Worm (Caenorhabditis elegans) whole organism, L2 larva: ENCODE data around the gene grl-25.

Source experiments
- C34F6.9 ChIP-seq: fragments of 150-350 bp; optimal IDR thresholded peaks from 2 replicates; lab custom pipeline; 2014; ENCODE audit warnings: missing biosample characterization, missing genetic modification characterization
- F13H6.1 ChIP-seq: sonication (generic microtip); optimal IDR thresholded peaks from 2 replicates; lab custom pipeline; 2016; ENCODE audit warnings: missing genetic modification characterization, missing compliant biosample characterization
- R02D3.7 ChIP-seq: fragments of 150-350 bp; optimal IDR thresholded peaks from 2 replicates; lab custom pipeline; 2014; ENCODE audit warnings: missing biosample characterization, missing genetic modification characterization
- Y55F3AM.14 ChIP-seq: fragments of 200-800 bp; sonication (Bioruptor generic); optimal IDR thresholded peaks from 2 replicates; lab custom pipeline; 2018; ENCODE audit warnings: mild to moderate bottlenecking, missing genetic modification characterization, missing compliant biosample characterization
- ZK546.5 ChIP-seq: sonication (generic microtip); optimal IDR thresholded peaks from 2 replicates; lab custom pipeline; 2017; ENCODE audit warnings: missing biosample characterization, missing genetic modification characterization
- aly-2 ChIP-seq: fragments of 150-350 bp; optimal IDR thresholded peaks from 2 replicates; lab custom pipeline; 2014; ENCODE audit warnings: missing biosample characterization, missing genetic modification characterization
- ama-1 ChIP-seq: fragments of 150-350 bp; optimal IDR thresholded peaks from 2 replicates; lab custom pipeline; 2018; ENCODE audit warnings: inconsistent platforms
- blmp-1 ChIP-seq: sonication (generic microtip); optimal IDR thresholded peaks from 2 replicates; lab custom pipeline; 2017; ENCODE audit warnings: missing genetic modification characterization, mild to moderate bottlenecking, missing compliant biosample characterization, antibody characterized with exemption, moderate library complexity; ENCODE audit not compliant: insufficient read depth
- ceh-16 ChIP-seq: fragments of 150-350 bp; optimal IDR thresholded peaks from 2 replicates; lab custom pipeline; 2014; ENCODE audit warnings: missing biosample characterization, missing genetic modification characterization
- ceh-82 ChIP-seq: fragments of 150-350 bp; optimal IDR thresholded peaks from 2 replicates; lab custom pipeline; 2014; ENCODE audit warnings: missing biosample characterization, missing genetic modification characterization
- dmd-4 ChIP-seq: sonication (generic microtip); optimal IDR thresholded peaks from 2 replicates; lab custom pipeline; 2017; ENCODE audit warnings: missing biosample characterization, missing genetic modification characterization
- elt-3 ChIP-seq: sonication (generic microtip); optimal IDR thresholded peaks from 2 replicates; lab custom pipeline; 2017; ENCODE audit warnings: missing biosample characterization, missing genetic modification characterization
- fos-1 ChIP-seq: fragments of 150-350 bp; optimal IDR thresholded peaks from 2 replicates; lab custom pipeline; 2014; ENCODE audit warnings: missing biosample characterization, missing genetic modification characterization
- lin-11 ChIP-seq: fragments of 150-350 bp; sonication (generic microtip); optimal IDR thresholded peaks from 2 replicates; lab custom pipeline; 2014; ENCODE audit warnings: missing biosample characterization, missing genetic modification characterization, inconsistent platforms, mixed read lengths
- lin-13 ChIP-seq: fragments of 150-350 bp; optimal IDR thresholded peaks from 2 replicates; lab custom pipeline; 2014; ENCODE audit warnings: missing biosample characterization, missing genetic modification reagents, missing genetic modification characterization
- lin-39 ChIP-seq: fragments of 150-350 bp; optimal IDR thresholded peaks from 2 replicates; lab custom pipeline; 2014; ENCODE audit warnings: missing biosample characterization, missing genetic modification reagents, missing genetic modification characterization
- lsy-2 ChIP-seq, 2 experiments: fragments of 150-350 bp in 1 of 2; sonication (generic microtip) in 1 of 2; optimal IDR thresholded peaks; 2 replicates each; lab custom pipeline; 2014 to 2017; ENCODE audit warnings: missing biosample characterization in 2 of 2, missing genetic modification characterization in 2 of 2
- mab-5 ChIP-seq: fragments of 150-350 bp; optimal IDR thresholded peaks from 2 replicates; lab custom pipeline; 2014; ENCODE audit warnings: missing biosample characterization, missing genetic modification characterization
- mbf-1 ChIP-seq: sonication (generic microtip); optimal IDR thresholded peaks from 2 replicates; lab custom pipeline; 2017; ENCODE audit warnings: missing biosample characterization, missing genetic modification characterization
- mdl-1 ChIP-seq, 2 experiments: fragments of 150-350 bp in 1 of 2; sonication (generic microtip) in 1 of 2; optimal IDR thresholded peaks; 2 replicates each; lab custom pipeline; 2017; ENCODE audit warnings: missing biosample characterization in 2 of 2, missing genetic modification characterization in 2 of 2
- nhr-10 ChIP-seq: sonication (generic microtip); optimal IDR thresholded peaks from 2 replicates; lab custom pipeline; 2017; ENCODE audit warnings: missing biosample characterization, missing genetic modification characterization
- nhr-11 ChIP-seq: fragments of 150-350 bp; optimal IDR thresholded peaks from 2 replicates; lab custom pipeline; 2014; ENCODE audit warnings: missing biosample characterization, missing genetic modification characterization
- nhr-12 ChIP-seq: fragments of 150-350 bp; optimal IDR thresholded peaks from 2 replicates; lab custom pipeline; 2014; ENCODE audit warnings: missing biosample characterization, missing genetic modification characterization
- nhr-129 ChIP-seq: fragments of 150-350 bp; optimal IDR thresholded peaks from 2 replicates; lab custom pipeline; 2014; ENCODE audit warnings: missing biosample characterization, missing genetic modification characterization
- nhr-21 ChIP-seq: fragments of 150-350 bp; optimal IDR thresholded peaks from 2 replicates; lab custom pipeline; 2014; ENCODE audit warnings: missing biosample characterization, missing genetic modification characterization
- nhr-23 ChIP-seq: fragments of 150-350 bp; optimal IDR thresholded peaks from 2 replicates; lab custom pipeline; 2014; ENCODE audit warnings: missing biosample characterization, missing genetic modification reagents, missing genetic modification characterization
- nhr-25 ChIP-seq: fragments of 150-350 bp; sonication (generic microtip); optimal IDR thresholded peaks from 3 replicates; lab custom pipeline; 2014; ENCODE audit warnings: missing biosample characterization, missing genetic modification characterization
- nhr-6 ChIP-seq: fragments of 150-350 bp; optimal IDR thresholded peaks from 2 replicates; lab custom pipeline; 2014; ENCODE audit warnings: missing biosample characterization, missing genetic modification characterization
- nhr-77 ChIP-seq: fragments of 150-350 bp; optimal IDR thresholded peaks from 2 replicates; lab custom pipeline; 2014; ENCODE audit warnings: missing biosample characterization, missing genetic modification characterization
- peb-1 ChIP-seq: fragments of 150-350 bp; optimal IDR thresholded peaks from 2 replicates; lab custom pipeline; 2014; ENCODE audit warnings: missing biosample characterization, missing genetic modification characterization
- sem-4 ChIP-seq: fragments of 150-350 bp; optimal IDR thresholded peaks from 2 replicates; lab custom pipeline; 2014; ENCODE audit warnings: missing biosample characterization, missing genetic modification reagents, missing genetic modification characterization
- skn-1 ChIP-seq: sonication (generic microtip); optimal IDR thresholded peaks from 2 replicates; lab custom pipeline; 2017; ENCODE audit warnings: missing biosample characterization, missing genetic modification characterization
- sma-3 ChIP-seq: sonication (generic microtip); optimal IDR thresholded peaks from 2 replicates; lab custom pipeline; 2016; ENCODE audit warnings: missing genetic modification reagents, missing genetic modification characterization, missing compliant biosample characterization
- sma-9 ChIP-seq, 2 experiments: fragments of 150-350 bp in 1 of 2; sonication (generic microtip) in 1 of 2; optimal IDR thresholded peaks; 2 replicates each; lab custom pipeline; 2014 to 2016; ENCODE audit warnings: missing genetic modification characterization in 2 of 2, mild to moderate bottlenecking in 1 of 2, missing biosample characterization in 1 of 2, missing compliant biosample characterization in 1 of 2, missing genetic modification reagents in 1 of 2, moderate library complexity in 1 of 2
- unc-39 ChIP-seq: fragments of 150-350 bp; optimal IDR thresholded peaks from 2 replicates; lab custom pipeline; 2014; ENCODE audit warnings: missing biosample characterization, missing genetic modification characterization
- unc-55 ChIP-seq: fragments of 150-350 bp; sonication (generic microtip); optimal IDR thresholded peaks from 3 replicates; lab custom pipeline; 2014; ENCODE audit warnings: missing biosample characterization, missing genetic modification reagents, missing genetic modification characterization
- unc-62 ChIP-seq: fragments of 150-350 bp; optimal IDR thresholded peaks from 2 replicates; lab custom pipeline; 2014; ENCODE audit warnings: missing biosample characterization, missing genetic modification reagents, missing genetic modification characterization
- zag-1 ChIP-seq: fragments of 150-350 bp; optimal IDR thresholded peaks from 2 replicates; lab custom pipeline; 2014; ENCODE audit warnings: missing biosample characterization, missing genetic modification characterization
- ztf-1 ChIP-seq: fragments of 200-800 bp; sonication (Bioruptor generic); conservative IDR thresholded peaks from 2 replicates; pipeline ENCODE4 v1.3.6; 2022; ENCODE audit warnings: missing genetic modification characterization, missing compliant biosample characterization
- ztf-4 ChIP-seq: fragments of 150-350 bp; optimal IDR thresholded peaks from 2 replicates; lab custom pipeline; 2014; ENCODE audit warnings: missing biosample characterization, missing genetic modification characterization

The grl-25 gene

DNA sequence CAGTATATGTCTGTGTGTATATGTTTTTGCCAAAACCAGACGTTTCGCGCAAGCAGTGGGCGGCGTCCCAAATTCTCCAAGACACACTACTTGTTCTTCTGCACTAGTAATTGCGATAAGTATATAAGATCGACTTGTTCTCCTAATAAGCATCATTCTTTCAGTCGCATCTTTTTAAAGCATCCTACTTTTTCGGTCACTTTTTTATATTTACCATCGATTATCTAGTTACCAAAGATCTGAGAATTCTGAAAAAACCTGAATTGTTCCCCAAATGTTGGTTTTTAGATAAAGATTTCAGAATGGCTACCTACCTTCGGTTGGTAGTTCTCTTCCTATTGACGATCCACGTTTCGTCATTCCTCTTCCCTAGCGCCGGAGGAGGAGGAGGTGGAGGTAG, at the start of gene grl-25:
grl-25 (plus strand) TSS at position 301 of the 400 bp plus-strand sequence.
- TF ChIP-seq F13H6.1 (tag; lab: Kevin White, UChicago), result no peak
- TF ChIP-seq R02D3.7, result no peak
- no peak for TF ChIP-seq nhr-12 (tag; lab: Kevin White, UChicago)
- no peak for TF ChIP-seq lin-11 (tag; lab: Kevin White, UChicago)
- TF ChIP-seq nhr-10 (tag; lab: Kevin White, UChicago), result no peak
- TF ChIP-seq blmp-1 (tag; lab: Kevin White, UChicago), result no peak
- TF ChIP-seq elt-3, result no peak
- no peak for TF ChIP-seq C34F6.9 (tag; lab: Kevin White, UChicago)
- no peak for TF ChIP-seq mab-5 (tag; lab: Kevin White, UChicago)
- TF ChIP-seq unc-62, result no peak
- TF ChIP-seq ceh-82 (tag; lab: Kevin White, UChicago), result no peak
- TF ChIP-seq, all 48 proteins: peak for 0

- TF ChIP-seq ZK546.5 (tag; lab: Kevin White, UChicago) (no peak), ztf-1 (no peak), dmd-4 (no peak), elt-3 (no peak), mab-5 (tag; lab: Kevin White, UChicago) (no peak), ceh-16 (tag; lab: Kevin White, UChicago) (no peak), nhr-77 (tag; lab: Kevin White, UChicago) (no peak), mbf-1 (no peak), zag-1 (tag; lab: Kevin White, UChicago) (no peak)
- TF ChIP-seq, all 48 proteins: peak for 0
Observed at ce11 chrIII:8913469-8913868, 48.6 kb upstream of the grl-25 start, which contains the start of gene trxr-2. TSS of gene trxr-2 (plus strand) at chrIII:8913769.

DNA sequence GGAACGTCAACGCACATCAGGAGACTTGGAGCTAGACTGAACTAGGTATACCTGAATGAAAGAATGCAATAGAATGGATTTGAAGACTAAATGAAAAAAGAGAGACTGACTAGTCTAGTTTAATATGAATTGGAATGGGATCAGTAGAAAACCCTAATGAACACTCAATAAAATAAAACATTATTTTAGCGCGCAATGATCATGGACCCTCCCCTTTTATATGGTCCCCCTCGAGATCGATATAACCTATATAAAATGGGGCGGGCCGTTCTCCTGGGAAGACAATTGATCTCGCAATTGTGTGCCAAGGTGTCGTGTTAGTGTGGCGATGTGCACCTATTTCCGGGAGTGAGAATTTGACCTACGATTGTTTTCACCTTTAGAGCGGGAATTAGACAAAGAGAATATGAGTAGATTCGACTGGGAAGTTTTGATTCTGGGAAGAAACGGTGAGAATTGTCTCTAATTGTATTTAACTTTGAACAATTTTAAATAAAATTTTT, 44.2 kb upstream of the grl-25 start, which contains the start of gene cdc-25.3:
cdc-25.3 (minus strand) TSS at position 51 of the 503 bp plus-strand sequence.
- TF ChIP-seq fos-1 (tag; lab: Kevin White, UChicago) (no peak), R02D3.7 (no peak), ama-1 (lab: Kevin White, UChicago) (no peak), lsy-2 (tag; optimal IDR thresholded peaks at IDR 0.05; lab: Kevin White, UChicago) (no peak), nhr-12 (tag; lab: Kevin White, UChicago) (no peak), nhr-10 (tag; lab: Kevin White, UChicago) (no peak), mdl-1 (tag; optimal IDR thresholded peaks at IDR 0.05; lab: Kevin White, UChicago) (no peak), blmp-1 (tag; lab: Kevin White, UChicago) (no peak), nhr-11 (tag; lab: Kevin White, UChicago) (no peak), peb-1 (tag; lab: Kevin White, UChicago) (no peak), nhr-23 (tag; lab: Kevin White, UChicago) (no peak)

- TF ChIP-seq sem-4 (tag; lab: Kevin White, UChicago), result no peak
- TF ChIP-seq mab-5 (tag; lab: Kevin White, UChicago), result no peak
- no peak for TF ChIP-seq sma-3 (GFP tag; lab: Kevin White, UChicago)
- no peak for TF ChIP-seq unc-39 (tag; lab: Kevin White, UChicago)
- no peak for TF ChIP-seq ztf-4 (tag; lab: Kevin White, UChicago)
- TF ChIP-seq elt-3, result no peak
- no peak for TF ChIP-seq nhr-77 (tag; lab: Kevin White, UChicago)
- no peak for TF ChIP-seq ZK546.5 (tag; lab: Kevin White, UChicago)
- TF ChIP-seq nhr-6, result no peak
- TF ChIP-seq nhr-12 (tag; lab: Kevin White, UChicago), result no peak
- TF ChIP-seq, all 48 proteins: peak for 0
Observed at ce11 chrIII:8919784-8920183, 42.3 kb upstream of the grl-25 start, which contains the start of gene ZK637.15. TSS of gene ZK637.15 (plus strand) at chrIII:8920084.

DNA sequence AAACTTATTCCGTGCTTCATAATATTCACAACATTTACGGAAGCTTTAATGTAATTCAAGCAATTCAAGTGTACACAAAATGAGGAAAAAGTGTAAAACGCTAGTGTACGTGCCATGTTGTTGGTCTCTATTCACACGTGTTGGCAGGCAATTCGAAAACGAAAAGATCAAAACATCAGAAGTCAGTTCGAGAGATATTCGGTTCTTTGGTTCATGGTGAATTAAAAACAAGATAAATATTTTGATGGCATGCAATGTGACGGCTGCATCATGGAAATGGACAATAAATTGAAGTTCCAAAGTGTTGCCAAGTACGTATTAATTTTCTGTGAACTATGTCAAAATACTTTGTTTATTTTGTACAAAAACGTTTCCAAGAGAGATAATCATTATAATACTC, 40.0 kb upstream of the grl-25 start:
- no peak for TF ChIP-seq ceh-82 (tag; lab: Kevin White, UChicago)
- TF ChIP-seq aly-2 (tag; lab: Kevin White, UChicago), result no peak
- TF ChIP-seq C34F6.9 (tag; lab: Kevin White, UChicago), result peak; percentile 11
- TF ChIP-seq R02D3.7, result no peak
- TF ChIP-seq nhr-21 (tag; lab: Kevin White, UChicago), result no peak
- peak; percentile 65 for TF ChIP-seq ztf-4 (tag; lab: Kevin White, UChicago)
- TF ChIP-seq mab-5 (tag; lab: Kevin White, UChicago), result no peak
- no peak for TF ChIP-seq ama-1 (lab: Kevin White, UChicago)
- no peak for TF ChIP-seq elt-3
- peak in 1 of 2 experiments; percentile 57 for TF ChIP-seq mdl-1 (tag; optimal IDR thresholded peaks at IDR 0.05; lab: Kevin White, UChicago)
- TF ChIP-seq mbf-1, result no peak
- TF ChIP-seq nhr-77 (tag; lab: Kevin White, UChicago), result no peak
- TF ChIP-seq ZK546.5 (tag; lab: Kevin White, UChicago), result no peak
- TF ChIP-seq nhr-129 (tag; lab: Kevin White, UChicago), result peak; percentile 54
- no peak for TF ChIP-seq sem-4 (tag; lab: Kevin White, UChicago)
- TF ChIP-seq dmd-4, result no peak
- peak; percentile 37 for TF ChIP-seq nhr-25
- peak; percentile 18 for TF ChIP-seq lin-13 (GFP tag; lab: Kevin White, UChicago)
- TF ChIP-seq zag-1 (tag; lab: Kevin White, UChicago), result no peak
- TF ChIP-seq sma-3 (GFP tag; lab: Kevin White, UChicago), result no peak
- no peak for TF ChIP-seq lin-39 (tag; lab: Kevin White, UChicago)
- TF ChIP-seq unc-55 (GFP tag; lab: Kevin White, UChicago), result no peak
- no peak for TF ChIP-seq fos-1 (tag; lab: Kevin White, UChicago)
- no peak for TF ChIP-seq peb-1 (tag; lab: Kevin White, UChicago)
- peak in 1 of 2 experiments; percentile 27 for TF ChIP-seq lsy-2 (tag; optimal IDR thresholded peaks at IDR 0.05; lab: Kevin White, UChicago)
- TF ChIP-seq ztf-1, result no peak
- peak; percentile 39 for TF ChIP-seq sma-9 (GFP tag; optimal IDR thresholded peaks at IDR 0.05; lab: Kevin White, UChicago)
- no peak for TF ChIP-seq sma-9 (tag; optimal IDR thresholded peaks at IDR 0.05; lab: Kevin White, UChicago)
- no peak for TF ChIP-seq nhr-12 (tag; lab: Kevin White, UChicago)
- no peak for TF ChIP-seq skn-1 (tag; lab: Kevin White, UChicago)
- no peak for TF ChIP-seq Y55F3AM.14
